Fruit fly (Drosophila melanogaster) whole organism, embryonic: ENCODE data around the gene Pax.

ENCODE experiments used
- Atf6 ChIP-seq: fragments of 200-800 bp; sonication (Bioruptor generic); IDR thresholded peaks from 2 replicates; pipeline ENCODE4 v1.3.6; 2022; ENCODE audit warnings: missing biosample characterization, missing genetic modification characterization
- BEAF-32 ChIP-seq: fragments of 200-800 bp; sonication (Bioruptor generic); optimal IDR thresholded peaks from 3 replicates; lab custom pipeline; 2017; ENCODE audit warnings: missing biosample characterization, missing genetic modification characterization, mild to moderate bottlenecking, moderate library complexity, missing genetic modification reagents
- Bteb2 ChIP-seq: fragments of 200-800 bp; sonication (Bioruptor generic); optimal IDR thresholded peaks from 2 replicates; lab custom pipeline; 2016; ENCODE audit warnings: missing biosample characterization, missing genetic modification characterization
- CG10462 ChIP-seq: fragments of 200-800 bp; sonication (Bioruptor generic); optimal IDR thresholded peaks from 2 replicates; lab custom pipeline; 2016; ENCODE audit warnings: missing biosample characterization, missing genetic modification characterization
- CG12219 ChIP-seq: fragments of 200-800 bp; sonication (Bioruptor generic); optimal IDR thresholded peaks from 3 replicates; lab custom pipeline; 2018; ENCODE audit warnings: missing biosample characterization, mild to moderate bottlenecking, missing genetic modification characterization
- CG15601 ChIP-seq: fragments of 200-800 bp; sonication (Bioruptor generic); optimal IDR thresholded peaks from 3 replicates; lab custom pipeline; 2019; ENCODE audit warnings: missing biosample characterization, mild to moderate bottlenecking, missing genetic modification characterization, moderate library complexity
- CG16813 ChIP-seq: fragments of 200-800 bp; sonication (Bioruptor generic); IDR thresholded peaks from 3 replicates; pipeline ENCODE4 v1.3.6; 2022; ENCODE audit warnings: missing biosample characterization, missing genetic modification characterization; ENCODE audit not compliant: partially characterized antibody
- CG16815 ChIP-seq: fragments of 200-800 bp; sonication (Bioruptor generic); optimal IDR thresholded peaks from 3 replicates; lab custom pipeline; 2017; ENCODE audit warnings: missing biosample characterization, mild to moderate bottlenecking, missing genetic modification characterization
- CG17385 ChIP-seq: fragments of 200-800 bp; sonication (Bioruptor generic); optimal IDR thresholded peaks from 3 replicates; lab custom pipeline; 2018; ENCODE audit warnings: missing biosample characterization, mild to moderate bottlenecking, missing genetic modification characterization
- CG17612 ChIP-seq: fragments of 200-800 bp; sonication (Bioruptor generic); IDR thresholded peaks from 2 replicates; pipeline ENCODE4 v1.3.6; 2022; ENCODE audit warnings: missing biosample characterization, missing genetic modification characterization
- CG17802 ChIP-seq: fragments of 200-800 bp; sonication (Bioruptor generic); optimal IDR thresholded peaks from 2 replicates; lab custom pipeline; 2018; ENCODE audit warnings: missing biosample characterization, mild to moderate bottlenecking, missing genetic modification characterization, moderate library complexity
- CG2120 ChIP-seq: fragments of 200-800 bp; sonication (Bioruptor generic); optimal IDR thresholded peaks from 3 replicates; lab custom pipeline; 2016; ENCODE audit warnings: missing biosample characterization, missing genetic modification characterization
- CG2712 ChIP-seq: fragments of 200-800 bp; optimal IDR thresholded peaks from 3 replicates; lab custom pipeline; 2019; ENCODE audit warnings: missing biosample characterization, mild to moderate bottlenecking, missing genetic modification characterization, moderate library complexity
- CG31388 ChIP-seq: fragments of 200-800 bp; sonication (Bioruptor generic); optimal IDR thresholded peaks from 2 replicates; lab custom pipeline; 2016; ENCODE audit warnings: missing biosample characterization, missing genetic modification characterization
- CG32532 ChIP-seq: fragments of 200-800 bp; sonication (Bioruptor generic); IDR thresholded peaks from 2 replicates; pipeline ENCODE4 v1.3.6; 2022; ENCODE audit warnings: missing biosample characterization, missing genetic modification characterization
- CG3407 ChIP-seq: fragments of 200-800 bp; sonication (Bioruptor generic); optimal IDR thresholded peaks from 2 replicates; lab custom pipeline; 2018; ENCODE audit warnings: missing biosample characterization, mild to moderate bottlenecking, missing genetic modification characterization
- CG9609 ChIP-seq: fragments of 200-800 bp; sonication (Bioruptor generic); optimal IDR thresholded peaks from 3 replicates; lab custom pipeline; 2016; ENCODE audit warnings: missing biosample characterization, missing genetic modification characterization
- CG9727 ChIP-seq: fragments of 200-800 bp; sonication (Bioruptor generic); optimal IDR thresholded peaks from 3 replicates; lab custom pipeline; 2017; ENCODE audit warnings: missing biosample characterization, mild to moderate bottlenecking, missing genetic modification characterization
- CTCF ChIP-seq: fragments of 200-800 bp; sonication (Bioruptor generic); optimal IDR thresholded peaks from 2 replicates; lab custom pipeline; 2017; ENCODE audit warnings: missing biosample characterization, mild to moderate bottlenecking, missing genetic modification characterization, moderate library complexity
- Camta ChIP-seq: fragments of 200-800 bp; sonication (Bioruptor generic); optimal IDR thresholded peaks from 2 replicates; lab custom pipeline; 2016; ENCODE audit warnings: missing biosample characterization, missing genetic modification characterization
- Chrac-16 ChIP-seq: fragments of 200-800 bp; sonication (Bioruptor generic); optimal IDR thresholded peaks from 3 replicates; lab custom pipeline; 2016; ENCODE audit warnings: missing biosample characterization, missing genetic modification characterization
- GATAe ChIP-seq: fragments of 200-800 bp; sonication (Bioruptor generic); conservative IDR thresholded peaks from 2 replicates; pipeline ENCODE4 v1.3.6; 2022; ENCODE audit warnings: missing biosample characterization, missing genetic modification characterization
- Hand ChIP-seq: fragments of 200-800 bp; sonication (Bioruptor generic); optimal IDR thresholded peaks from 2 replicates; lab custom pipeline; 2017; ENCODE audit warnings: mild to moderate bottlenecking, missing biosample characterization, missing genetic modification reagents, missing genetic modification characterization
- Hr51 ChIP-seq, 2 experiments: fragments of 200-800 bp; sonication (Bioruptor generic); optimal IDR thresholded peaks; 2 replicates in 1 of 2; 3 replicates in 1 of 2; lab custom pipeline; 2016 to 2018; ENCODE audit warnings: missing biosample characterization in 2 of 2, missing genetic modification characterization in 2 of 2, mild to moderate bottlenecking in 1 of 2, moderate library complexity in 1 of 2
- Lim3 ChIP-seq: fragments of 200-800 bp; sonication (Bioruptor generic); IDR thresholded peaks from 2 replicates; pipeline ENCODE4 v1.3.6; 2022; ENCODE audit warnings: missing biosample characterization, missing genetic modification characterization
- MBD-R2 ChIP-seq: fragments of 200-800 bp; sonication (Bioruptor generic); IDR thresholded peaks from 2 replicates; pipeline ENCODE4 v1.3.6; 2022; ENCODE audit warnings: missing biosample characterization, missing genetic modification characterization
- Max ChIP-seq: fragments of 200-800 bp; sonication (Bioruptor generic); optimal IDR thresholded peaks from 2 replicates; lab custom pipeline; 2016; ENCODE audit warnings: missing biosample characterization, mild to moderate bottlenecking, missing genetic modification characterization
- Meics ChIP-seq: fragments of 200-800 bp; sonication (Bioruptor generic); optimal IDR thresholded peaks from 2 replicates; lab custom pipeline; 2017; ENCODE audit warnings: missing biosample characterization, mild to moderate bottlenecking, missing genetic modification characterization
- Mrtf ChIP-seq: fragments of 200-800 bp; sonication (Bioruptor generic); IDR thresholded peaks from 3 replicates; pipeline ENCODE4 v1.3.6; 2022; ENCODE audit warnings: missing biosample characterization, missing genetic modification characterization
- ab ChIP-seq: fragments of 200-800 bp; sonication (Bioruptor generic); optimal IDR thresholded peaks from 2 replicates; lab custom pipeline; 2016; ENCODE audit warnings: missing biosample characterization, missing genetic modification characterization
- bsh ChIP-seq, 2 experiments: fragments of 200-800 bp; sonication (Bioruptor generic); optimal IDR thresholded peaks; 2 replicates each; lab custom pipeline; 2017 to 2018; ENCODE audit warnings: mild to moderate bottlenecking in 2 of 2, missing biosample characterization in 2 of 2, missing genetic modification characterization in 2 of 2, moderate library complexity in 1 of 2
- btn ChIP-seq: fragments of 200-800 bp; sonication (Bioruptor generic); optimal IDR thresholded peaks from 2 replicates; lab custom pipeline; 2016; ENCODE audit warnings: missing biosample characterization, missing genetic modification characterization
- chn ChIP-seq: fragments of 200-800 bp; sonication (Bioruptor generic); optimal IDR thresholded peaks from 2 replicates; lab custom pipeline; 2016; ENCODE audit warnings: missing biosample characterization, missing genetic modification characterization
- dan ChIP-seq: fragments of 200-800 bp; sonication (Bioruptor generic); IDR thresholded peaks from 2 replicates; pipeline ENCODE4 v1.3.6; 2022; ENCODE audit warnings: missing biosample characterization, missing genetic modification characterization
- fru ChIP-seq: fragments of >200 bp; optimal IDR thresholded peaks from 2 replicates; lab custom pipeline; 2017
- ind ChIP-seq: fragments of 200-800 bp; sonication (Bioruptor generic); optimal IDR thresholded peaks from 3 replicates; lab custom pipeline; 2016; ENCODE audit warnings: missing biosample characterization, missing genetic modification characterization
- kay ChIP-seq: fragments of 200-800 bp; sonication (Bioruptor generic); optimal IDR thresholded peaks from 2 replicates; lab custom pipeline; 2016; ENCODE audit warnings: missing biosample characterization, missing genetic modification characterization
- knrl ChIP-seq: fragments of 200-800 bp; sonication (Bioruptor generic); IDR thresholded peaks from 3 replicates; pipeline ENCODE4 v1.3.6; 2022; ENCODE audit warnings: missing biosample characterization, missing genetic modification characterization; ENCODE audit not compliant: partially characterized antibody
- nau ChIP-seq: fragments of 200-800 bp; sonication (Bioruptor generic); optimal IDR thresholded peaks from 3 replicates; lab custom pipeline; 2017; ENCODE audit warnings: missing biosample characterization, mild to moderate bottlenecking, missing genetic modification characterization, missing genetic modification reagents
- p53 ChIP-seq: fragments of 200-800 bp; sonication (Bioruptor generic); optimal IDR thresholded peaks from 2 replicates; lab custom pipeline; 2016; ENCODE audit warnings: missing biosample characterization, missing genetic modification characterization
- pb ChIP-seq: fragments of 200-800 bp; sonication (Bioruptor generic); optimal IDR thresholded peaks from 3 replicates; lab custom pipeline; 2016; ENCODE audit warnings: missing biosample characterization, missing genetic modification characterization
- prd ChIP-seq, 3 experiments: fragments of >200 bp in 2 of 3; fragments of 200-800 bp in 1 of 3; sonication (Bioruptor generic) in 1 of 3; optimal IDR thresholded peaks in 2 of 3; IDR thresholded peaks in 1 of 3; 2 replicates in 2 of 3; 3 replicates in 1 of 3; pipeline versions ENCODE4 v1.3.6 to Lab custom; 2017 to 2022; ENCODE audit warnings: missing biosample characterization in 1 of 3, missing genetic modification characterization in 1 of 3
- row ChIP-seq: fragments of 200-800 bp; sonication (Bioruptor generic); IDR thresholded peaks from 3 replicates; pipeline ENCODE4 v1.3.6; 2022; ENCODE audit warnings: missing biosample characterization, missing genetic modification characterization
- salm ChIP-seq: fragments of 200-800 bp; sonication (Bioruptor generic); optimal IDR thresholded peaks from 2 replicates; lab custom pipeline; 2018; ENCODE audit warnings: missing biosample characterization, mild to moderate bottlenecking, missing genetic modification characterization
- sisA ChIP-seq: fragments of 200-800 bp; sonication (Bioruptor generic); IDR thresholded peaks from 2 replicates; pipeline ENCODE4 v1.3.6; 2022; ENCODE audit warnings: missing biosample characterization, missing genetic modification characterization
- sqz ChIP-seq: fragments of 200-800 bp; sonication (Bioruptor generic); optimal IDR thresholded peaks from 3 replicates; lab custom pipeline; 2018; ENCODE audit warnings: missing biosample characterization, mild to moderate bottlenecking, missing genetic modification characterization
- stwl ChIP-seq: fragments of 200-800 bp; sonication (Bioruptor generic); optimal IDR thresholded peaks from 3 replicates; lab custom pipeline; 2018; ENCODE audit warnings: missing biosample characterization, mild to moderate bottlenecking, missing genetic modification characterization, moderate library complexity
- tup ChIP-seq: fragments of 200-800 bp; sonication (Bioruptor generic); optimal IDR thresholded peaks from 2 replicates; lab custom pipeline; 2016; ENCODE audit warnings: missing biosample characterization, mild to moderate bottlenecking, missing genetic modification characterization, moderate library complexity
- vvl ChIP-seq: fragments of 200-800 bp; sonication (Bioruptor generic); IDR thresholded peaks from 2 replicates; pipeline ENCODE4 v1.3.6; 2022; ENCODE audit warnings: missing biosample characterization, missing genetic modification characterization
- wek ChIP-seq: fragments of 200-800 bp; sonication (Bioruptor generic); optimal IDR thresholded peaks from 3 replicates; lab custom pipeline; 2018; ENCODE audit warnings: missing biosample characterization, mild to moderate bottlenecking, missing genetic modification characterization, moderate library complexity

Gene Pax

DNA sequence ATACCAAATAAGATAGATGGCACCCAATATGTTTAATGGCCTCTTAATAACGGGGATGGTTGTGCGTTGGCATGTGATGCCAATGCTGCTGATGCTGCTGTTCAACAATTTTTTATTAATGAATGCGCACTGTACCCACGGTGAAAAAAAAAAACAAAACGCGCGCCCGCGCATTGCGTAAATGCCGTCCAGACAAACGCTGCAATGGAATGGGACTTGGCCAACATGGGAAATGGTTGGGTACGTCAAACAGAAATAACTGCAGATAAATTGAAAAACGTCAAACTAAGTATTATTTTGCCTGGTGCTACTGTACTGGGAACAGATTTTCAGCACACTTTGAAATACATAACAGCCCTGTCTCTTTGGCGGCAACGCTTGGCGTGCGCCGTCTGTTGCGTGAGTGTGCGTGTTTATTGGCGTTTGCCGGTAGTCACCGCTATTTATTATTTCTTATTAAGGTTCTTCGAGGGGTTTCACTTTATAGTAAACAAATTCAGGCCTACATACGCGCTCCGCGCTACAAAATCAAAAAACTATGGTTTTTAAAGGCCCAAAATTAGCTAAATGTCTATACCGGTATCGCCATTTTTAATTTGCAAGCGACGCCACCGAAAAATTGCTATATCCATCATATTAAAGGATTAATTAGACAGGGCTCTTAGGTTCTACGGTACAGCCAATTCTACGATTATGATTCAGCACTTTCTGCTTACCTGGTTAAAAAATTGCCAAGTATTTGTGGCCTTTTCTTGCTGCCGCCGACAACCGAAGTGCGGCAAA is 26.3 kb upstream of the Pax start (continued):
- TF ChIP-seq MBD-R2 (GFP tag; lab: Robert Waterston, UW) = peak; percentile 63
- TF ChIP-seq kay (GFP tag; lab: Kevin White, UChicago) = no peak
- no peak for TF ChIP-seq CG15601 (tag; lab: Kevin White, UChicago)
- peak; percentile 56 for TF ChIP-seq sisA (GFP tag; lab: Robert Waterston, UW)
- TF ChIP-seq prd (optimal IDR thresholded peaks at IDR 0.05; lab: Kevin White, UChicago) = no peak
- TF ChIP-seq prd (GFP tag; IDR thresholded peaks at IDR 0.05; lab: Robert Waterston, UW) = peak; percentile 26; the same call in 2 of the 3 replicates
- TF ChIP-seq Bteb2 = no peak
- TF ChIP-seq Lim3 (GFP tag; lab: Robert Waterston, UW) = peak; percentile 14; the same call in 1 of the 2 replicates
- no peak for TF ChIP-seq dan (GFP tag; lab: Robert Waterston, UW)
- no peak for TF ChIP-seq Max (GFP tag; lab: Kevin White, UChicago)
- no peak for TF ChIP-seq CG31388 (GFP tag; lab: Kevin White, UChicago)
- TF ChIP-seq stwl (tag; lab: Kevin White, UChicago) = no peak
- TF ChIP-seq CG17802 (tag; lab: Kevin White, UChicago) = no peak
- peak; percentile 23 for TF ChIP-seq Meics (GFP tag; lab: Kevin White, UChicago)
- peak; percentile 80 for TF ChIP-seq sqz (GFP tag; lab: Kevin White, UChicago)
- peak; percentile 26 for TF ChIP-seq CTCF (GFP tag; lab: Kevin White, UChicago)
- TF ChIP-seq Hand (GFP tag; lab: Kevin White, UChicago) = no peak
- TF ChIP-seq CG3407 (GFP tag; lab: Kevin White, UChicago) = no peak
- peak in 1 of 2 experiments; percentile 13 for TF ChIP-seq bsh (GFP tag; optimal IDR thresholded peaks at IDR 0.05; lab: Kevin White, UChicago)
- peak; percentile 49; the same call in 1 of the 2 replicates for TF ChIP-seq Atf6 (GFP tag; lab: Robert Waterston, UW)
- TF ChIP-seq CG10462 (GFP tag; lab: Kevin White, UChicago) = no peak
- TF ChIP-seq CG2120 (GFP tag; lab: Kevin White, UChicago) = peak; percentile 43
- peak; percentile 73 for TF ChIP-seq row (GFP tag; lab: Robert Waterston, UW)
- TF ChIP-seq CG9609 (GFP tag; lab: Kevin White, UChicago) = no peak
- TF ChIP-seq pb (GFP tag; lab: Kevin White, UChicago) = no peak
- TF ChIP-seq CG12219 (GFP tag; lab: Kevin White, UChicago) = no peak
- TF ChIP-seq CG17385 (GFP tag; lab: Kevin White, UChicago) = no peak
- TF ChIP-seq CG17612 = no peak
- no peak for TF ChIP-seq tup (GFP tag; lab: Kevin White, UChicago)
- no peak for TF ChIP-seq fru
- 0 out of 2 replicates have a peak, but pooled peaks have one; percentile 30 for TF ChIP-seq vvl (GFP tag; lab: Robert Waterston, UW)
- no peak for TF ChIP-seq CG9727 (GFP tag; lab: Kevin White, UChicago)
- no peak for TF ChIP-seq btn (GFP tag; lab: Kevin White, UChicago)
- no peak for TF ChIP-seq ab (GFP tag; lab: Kevin White, UChicago)
- TF ChIP-seq salm (tag; lab: Kevin White, UChicago) = no peak
- no peak for TF ChIP-seq wek (GFP tag; lab: Kevin White, UChicago)
- peak; percentile 39 for TF ChIP-seq chn (GFP tag; lab: Kevin White, UChicago)
- no peak for TF ChIP-seq Mrtf (GFP tag; lab: Robert Waterston, UW)
- peak; percentile 8 for TF ChIP-seq p53 (GFP tag; lab: Kevin White, UChicago)
- TF ChIP-seq CG2712 = no peak
- TF ChIP-seq CG32532 (GFP tag; lab: Robert Waterston, UW) = peak; percentile 37; the same call in 1 of the 2 replicates
- TF ChIP-seq Hr51 (GFP tag; optimal IDR thresholded peaks at IDR 0.05; lab: Kevin White, UChicago) = peak in 1 of 2 experiments; percentile 20
- TF ChIP-seq CG16813 (GFP tag; lab: Robert Waterston, UW) = no peak
- TF ChIP-seq GATAe = no peak
- TF ChIP-seq CG16815 = no peak
- no peak for TF ChIP-seq BEAF-32 (GFP tag; lab: Kevin White, UChicago)
- no peak for TF ChIP-seq Camta
- TF ChIP-seq Chrac-16 (GFP tag; lab: Kevin White, UChicago) = peak; percentile 10
- no peak for TF ChIP-seq nau (GFP tag; lab: Kevin White, UChicago)
- peak; percentile 28 for TF ChIP-seq ind (GFP tag; lab: Kevin White, UChicago)
- TF ChIP-seq knrl (GFP tag; lab: Robert Waterston, UW) = peak; percentile 17; the same call in 1 of the 3 replicates
